Fruit fly (Drosophila melanogaster): ENCODE data around the gene boss.
A peak's percentile ranks its signal among the peaks of the same experiment; 100 is the strongest.

Gene boss

dm6 chr3R:25996197-25997005 is 34.6 kb downstream of the boss start, which contains the start of gene CG43116 (continued):
- TF ChIP-seq CG6854 (GFP tag; optimal IDR thresholded peaks at IDR 0.05) (peak; percentile 82), CG6276 (GFP tag; optimal IDR thresholded peaks at IDR 0.05) (no peak), Ets96B (tag; optimal IDR thresholded peaks at IDR 0.05) (peak; percentile 97), Eip93F (GFP tag; optimal IDR thresholded peaks at IDR 0.05) (peak; percentile 84), CG3032 (tag; optimal IDR thresholded peaks at IDR 0.05) (peak; percentile 97), Hr4 (GFP tag; optimal IDR thresholded peaks at IDR 0.05) (peak; percentile 86), CG6792 (GFP tag; optimal IDR thresholded peaks at IDR 0.05) (peak; percentile 96), CG7368 (GFP tag; optimal IDR thresholded peaks at IDR 0.05) (peak; percentile 86), salr (GFP tag; optimal IDR thresholded peaks at IDR 0.05) (peak in 1 of 2 experiments; percentile 90), fd85E (GFP tag; optimal IDR thresholded peaks at IDR 0.05) (peak; percentile 89), CG11294 (GFP tag; IDR thresholded peaks at IDR 0.05) (peak; percentile 66), topi (GFP tag; optimal IDR thresholded peaks at IDR 0.05) (peak; percentile 94), fkh (GFP tag; optimal IDR thresholded peaks at IDR 0.05) (no peak), CG9139 (GFP tag; optimal IDR thresholded peaks at IDR 0.05) (peak; percentile 91), CG16779 (tag; optimal IDR thresholded peaks at IDR 0.05) (no peak), CG4318 (GFP tag; optimal IDR thresholded peaks at IDR 0.05) (peak; percentile 78), CG34406 (GFP tag; optimal IDR thresholded peaks at IDR 0.05) (peak; percentile 93), CG1621 (tag; optimal IDR thresholded peaks at IDR 0.05) (peak; percentile 94), fd59A (GFP tag; optimal IDR thresholded peaks at IDR 0.05) (peak; percentile 94), Sox14 (GFP tag; optimal IDR thresholded peaks at IDR 0.05) (peak; percentile 94), svp (GFP tag) (peak; percentile 97), Sox15 (GFP tag; optimal IDR thresholded peaks at IDR 0.05) (peak; percentile 90), CG8119 (GFP tag; IDR thresholded peaks at IDR 0.05) (peak; percentile 90), Ets21C (GFP tag; optimal IDR thresholded peaks at IDR 0.05) (no peak), CG11762 (GFP tag; optimal IDR thresholded peaks at IDR 0.05; ENCODE audit: insufficient read depth) (peak; percentile 92), CG3919 (GFP tag; optimal IDR thresholded peaks at IDR 0.05) (peak; percentile 96), achi (GFP tag; optimal IDR thresholded peaks at IDR 0.05) (peak; percentile 92), eg (GFP tag; IDR thresholded peaks at IDR 0.05) (no peak; the same call in 2 of the 3 replicates), CG8319 (GFP tag; optimal IDR thresholded peaks at IDR 0.05) (peak; percentile 77), CG11902 (GFP tag; optimal IDR thresholded peaks at IDR 0.05) (peak; percentile 92), dsx (GFP tag; optimal IDR thresholded peaks at IDR 0.05; ENCODE audit: poor library complexity, severe bottlenecking) (peak; percentile 96), CG8632 (GFP tag; optimal IDR thresholded peaks at IDR 0.05) (peak; percentile 93), esn (GFP tag; optimal IDR thresholded peaks at IDR 0.05) (peak; percentile 95)

DNA sequence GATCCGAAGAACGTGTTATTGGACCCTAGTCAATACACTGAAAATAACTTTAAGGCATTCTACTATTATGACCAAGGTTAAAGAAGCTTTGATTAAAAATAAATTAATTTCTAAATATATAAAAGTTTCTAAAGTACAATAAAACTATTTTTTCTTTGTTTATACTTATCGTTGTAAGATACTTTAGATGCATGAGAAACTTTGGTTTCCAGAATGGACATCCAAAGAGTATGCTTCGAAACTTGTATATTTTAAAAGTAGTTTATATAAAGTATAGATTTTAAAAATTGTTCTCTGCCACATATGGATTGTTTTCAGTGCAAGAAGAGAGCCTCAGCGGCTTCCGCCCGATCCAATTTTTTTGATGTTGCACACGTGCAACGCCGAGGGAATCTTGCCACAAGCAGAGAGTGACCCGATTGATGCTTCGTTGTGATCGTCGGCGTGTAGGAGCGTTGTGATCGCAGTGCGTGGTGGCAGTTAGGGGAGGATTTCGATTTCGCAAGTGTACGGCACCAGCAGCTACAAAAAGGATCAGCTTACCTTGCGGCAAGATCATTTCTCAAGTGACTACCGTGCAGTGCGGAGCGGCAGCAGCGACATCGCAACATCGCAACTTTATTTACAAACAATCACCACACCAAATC is 35.4 kb downstream of the boss start:
- TF ChIP-seq CG8119 (GFP tag; IDR thresholded peaks at IDR 0.05) (peak; percentile 91), net (GFP tag; optimal IDR thresholded peaks at IDR 0.05) (peak; percentile 83), CG31627 (GFP tag; optimal IDR thresholded peaks at IDR 0.05) (peak; percentile 66), esn (GFP tag; optimal IDR thresholded peaks at IDR 0.05) (peak; percentile 90), pdm3 (GFP tag; optimal IDR thresholded peaks at IDR 0.05) (peak; percentile 87), CG32006 (GFP tag; optimal IDR thresholded peaks at IDR 0.05) (peak; percentile 89), Hr39 (GFP tag; optimal IDR thresholded peaks at IDR 0.05) (peak; percentile 57), CG6808 (GFP tag; optimal IDR thresholded peaks at IDR 0.05) (peak; percentile 95), CG6854 (GFP tag; optimal IDR thresholded peaks at IDR 0.05) (peak; percentile 72), CG15336 (GFP tag; IDR thresholded peaks at IDR 0.05) (peak; percentile 80), Eip75B (GFP tag; optimal IDR thresholded peaks at IDR 0.05) (peak; percentile 75), Gug (GFP tag; IDR thresholded peaks at IDR 0.05) (peak; percentile 61; the same call in 1 of the 2 replicates), eg (GFP tag; IDR thresholded peaks at IDR 0.05) (peak; percentile 55; the same call in 1 of the 3 replicates), ss (GFP tag; optimal IDR thresholded peaks at IDR 0.05) (peak; percentile 89 to 97), Sox14 (GFP tag; optimal IDR thresholded peaks at IDR 0.05) (peak; percentile 82), Lpt (GFP tag; optimal IDR thresholded peaks at IDR 0.05) (peak; percentile 82), Met (GFP tag; optimal IDR thresholded peaks at IDR 0.05) (peak; percentile 89), svp (GFP tag) (peak; percentile 78), CG7368 (GFP tag; optimal IDR thresholded peaks at IDR 0.05) (peak; percentile 66), Smox (GFP tag; optimal IDR thresholded peaks at IDR 0.05) (peak; percentile 83), dac (GFP tag; optimal IDR thresholded peaks at IDR 0.05) (peak; percentile 38), OdsH (GFP tag; optimal IDR thresholded peaks at IDR 0.05) (peak; percentile 93), Eip93F (GFP tag; optimal IDR thresholded peaks at IDR 0.05) (peak; percentile 49), fd59A (GFP tag; optimal IDR thresholded peaks at IDR 0.05) (peak; percentile 92)
